Fruit fly (Drosophila melanogaster) Kc167 (cell line): ENCODE measurements around the gene CHOp24.

Source experiments
- Myc ChIP-seq: fragments of >200 bp; optimal IDR thresholded peaks from 2 replicates; lab custom pipeline; 2017; ENCODE audit warnings: missing external identifiers
- Sin3A ChIP-seq: fragments of >200 bp; optimal IDR thresholded peaks from 2 replicates; lab custom pipeline; 2018; ENCODE audit warnings: missing external identifiers
- h ChIP-seq: fragments of >200 bp; optimal IDR thresholded peaks from 3 replicates; lab custom pipeline; 2018; ENCODE audit warnings: missing external identifiers
- insv ChIP-seq: fragments of >200 bp; optimal IDR thresholded peaks from 3 replicates; lab custom pipeline; 2018; ENCODE audit warnings: missing external identifiers
- psq ChIP-seq: fragments of >200 bp; optimal IDR thresholded peaks from 2 replicates; lab custom pipeline; 2017; ENCODE audit warnings: missing external identifiers
- ttk ChIP-seq: sonication (Bioruptor generic); optimal IDR thresholded peaks from 2 replicates; lab custom pipeline; 2017; ENCODE audit warnings: missing external identifiers

The CHOp24 gene

dm6 chrX:4542353-4542752 lies 1.6 kb downstream of the CHOp24 start, which contains the start of gene CG3568:
Gene CG3568 (plus strand): TSS chrX:4542630.
- TF ChIP-seq insv (lab: Kevin White, UChicago) = no peak
- TF ChIP-seq ttk (lab: Kevin White, UChicago) = no peak
- no peak for TF ChIP-seq psq
- TF ChIP-seq h = no peak
- TF ChIP-seq Sin3A (lab: Kevin White, UChicago) = no peak
- TF ChIP-seq Myc (lab: Kevin White, UChicago) = no peak

dm6 chrX:4548611-4549120 lies 8.0 kb downstream of the CHOp24 start, which contains the start of the genes Usf and CG15912:
Gene Usf (minus strand): TSS chrX:4548794.
Gene CG15912 (plus strand): TSS chrX:4549070.
- TF ChIP-seq insv (lab: Kevin White, UChicago) = no peak
- TF ChIP-seq Sin3A (lab: Kevin White, UChicago) = no peak
- no peak for TF ChIP-seq ttk (lab: Kevin White, UChicago)
- TF ChIP-seq Myc (lab: Kevin White, UChicago) = no peak
- no peak for TF ChIP-seq psq
- TF ChIP-seq h = no peak

- no peak for TF ChIP-seq h
- no peak for TF ChIP-seq ttk (lab: Kevin White, UChicago)
- TF ChIP-seq Sin3A (lab: Kevin White, UChicago) = no peak
- TF ChIP-seq Myc (lab: Kevin White, UChicago) = no peak
- TF ChIP-seq insv (lab: Kevin White, UChicago) = no peak
- no peak for TF ChIP-seq psq
These were observed 11.0 kb downstream of the CHOp24 start, which contains the start of the genes CG11436 and CG3527 for dm6 chrX:4551717-4552116. Gene CG11436 (minus strand): TSS chrX:4551878. Gene CG3527 (plus strand): TSS chrX:4551973.

DNA sequence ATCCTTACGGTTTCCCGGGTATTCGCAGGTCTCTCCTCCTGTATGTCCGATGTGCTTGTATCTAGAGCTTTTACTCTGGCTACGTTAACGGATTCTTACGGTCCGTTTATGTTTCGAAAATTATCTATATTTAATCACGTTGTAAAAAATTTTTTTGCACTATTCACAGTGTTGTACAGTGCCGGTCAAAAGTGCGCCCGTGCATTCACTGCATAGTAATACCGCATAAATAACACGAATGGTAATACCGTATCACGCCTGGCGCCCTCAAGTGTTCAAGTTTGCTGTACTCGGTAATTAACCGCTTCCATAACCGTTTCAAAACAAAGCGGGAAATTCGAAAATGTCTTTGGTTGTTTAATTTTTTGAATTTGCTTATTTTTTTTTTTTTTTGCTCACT lies 13.3 kb downstream of the CHOp24 start, which contains the start of gene CG11444:
TSS of gene CG11444 (minus strand) at position 400 of the 400 bp plus-strand sequence.
- TF ChIP-seq insv (lab: Kevin White, UChicago) (no peak), Sin3A (lab: Kevin White, UChicago) (no peak), psq (no peak), Myc (lab: Kevin White, UChicago) (no peak), ttk (lab: Kevin White, UChicago) (no peak), h (no peak)

dm6 chrX:4554718-4555117 lies 14.0 kb downstream of the CHOp24 start:
- no peak for TF ChIP-seq insv (lab: Kevin White, UChicago)
- no peak for TF ChIP-seq Myc (lab: Kevin White, UChicago)
- TF ChIP-seq psq = no peak
- no peak for TF ChIP-seq h

- TF ChIP-seq ttk (lab: Kevin White, UChicago) (no peak), psq (no peak), Sin3A (lab: Kevin White, UChicago) (no peak), Myc (lab: Kevin White, UChicago) (no peak), insv (lab: Kevin White, UChicago) (no peak)
These were observed 15.1 kb downstream of the CHOp24 start for dm6 chrX:4555833-4556232.

- no peak for TF ChIP-seq psq
- no peak for TF ChIP-seq ttk (lab: Kevin White, UChicago)
- no peak for TF ChIP-seq Myc (lab: Kevin White, UChicago)
- TF ChIP-seq h = no peak
- TF ChIP-seq Sin3A (lab: Kevin White, UChicago) = no peak
- TF ChIP-seq insv (lab: Kevin White, UChicago) = no peak
These were observed 17.1 kb downstream of the CHOp24 start, which contains the start of gene CG3546 for dm6 chrX:4557772-4558171. Gene CG3546 (plus strand): TSS chrX:4558072.

- TF ChIP-seq insv (lab: Kevin White, UChicago) (no peak), psq (no peak), ttk (lab: Kevin White, UChicago) (no peak)
These were observed 19.6 kb downstream of the CHOp24 start for dm6 chrX:4560182-4560845.

DNA sequence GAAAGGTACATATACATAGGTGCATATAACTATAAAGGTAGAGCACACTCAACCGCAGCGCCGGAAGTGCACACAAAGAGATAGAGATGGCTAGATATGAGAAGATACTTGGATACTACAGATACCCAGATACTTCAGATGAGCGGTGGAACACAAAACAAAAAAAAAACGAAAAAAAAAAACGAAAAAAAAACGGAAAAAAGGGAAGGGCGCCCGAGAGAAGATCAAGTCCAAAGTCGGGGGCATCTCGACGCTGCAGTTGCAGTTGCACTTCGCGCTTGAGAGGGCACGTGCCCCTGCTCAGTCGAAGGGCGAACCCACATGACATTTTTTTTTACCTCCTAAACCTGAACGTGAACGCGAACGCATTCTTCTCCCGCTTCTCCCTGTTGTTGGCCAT lies 23.3 kb downstream of the CHOp24 start:
- TF ChIP-seq Myc (lab: Kevin White, UChicago) (no peak), ttk (lab: Kevin White, UChicago) (no peak), psq (no peak), h (no peak), Sin3A (lab: Kevin White, UChicago) (no peak), insv (lab: Kevin White, UChicago) (no peak)

- no peak for TF ChIP-seq h
- TF ChIP-seq Myc (lab: Kevin White, UChicago) = no peak
- TF ChIP-seq ttk (lab: Kevin White, UChicago) = no peak
- no peak for TF ChIP-seq insv (lab: Kevin White, UChicago)
- no peak for TF ChIP-seq Sin3A (lab: Kevin White, UChicago)
- no peak for TF ChIP-seq psq
These were observed 24.3 kb downstream of the CHOp24 start for dm6 chrX:4564962-4565361.

- TF ChIP-seq Myc (lab: Kevin White, UChicago) (no peak), h (no peak), psq (no peak), ttk (lab: Kevin White, UChicago) (no peak)
These were observed 31.1 kb downstream of the CHOp24 start, which contains the start of gene CG12684 for dm6 chrX:4571829-4572228. Gene CG12684 (minus strand): TSS chrX:4571929.

DNA sequence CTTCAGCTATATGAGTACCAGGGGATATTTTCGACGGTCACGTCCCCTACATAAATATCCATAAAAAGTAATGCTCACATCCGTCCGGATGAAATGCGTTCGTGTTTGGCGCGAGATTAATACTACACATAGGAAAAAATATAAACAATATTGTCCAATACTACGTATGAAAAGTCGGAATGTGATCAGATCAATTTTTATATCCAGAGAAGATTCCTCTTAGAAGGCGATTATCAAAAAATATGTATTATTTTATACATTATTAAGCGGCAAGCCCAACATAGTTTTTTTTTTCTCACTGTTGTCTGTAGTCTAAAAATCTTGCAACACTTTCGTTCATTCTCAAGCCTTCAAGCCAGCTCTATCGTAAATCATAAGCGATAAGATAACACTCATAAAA lies 33.3 kb downstream of the CHOp24 start:
- TF ChIP-seq Sin3A (lab: Kevin White, UChicago) (no peak), psq (no peak), ttk (lab: Kevin White, UChicago) (no peak), h (no peak), insv (lab: Kevin White, UChicago) (no peak), Myc (lab: Kevin White, UChicago) (no peak)
